Worm (Caenorhabditis elegans) whole organism, early embryonic: ENCODE data around the gene T10G3.3.

Experiments used
- ama-1 ChIP-seq: fragments of 150-350 bp; optimal IDR thresholded peaks from 2 replicates; lab custom pipeline; 2014
- tbx-37 ChIP-seq: fragments of 200-800 bp; sonication (Bioruptor generic); conservative IDR thresholded peaks from 2 replicates; pipeline ENCODE4 v1.3.6; 2022; ENCODE audit warnings: missing genetic modification reagents, missing genetic modification characterization, missing compliant biosample characterization
- tra-4 ChIP-seq: sonication (generic microtip); optimal IDR thresholded peaks from 2 replicates; lab custom pipeline; 2017; ENCODE audit warnings: missing genetic modification characterization, missing compliant biosample characterization

ce11 chrV:13441661-13442060 is 48.3 kb downstream of the T10G3.3 start, which contains the start of gene col-162:
- TF ChIP-seq tbx-37 (GFP tag; lab: Robert Waterston, UW), result no peak
- TF ChIP-seq ama-1 (lab: Kevin White, UChicago), result no peak
- TF ChIP-seq tra-4, result no peak
